Fruit fly (Drosophila melanogaster): ENCODE measurements around the gene CG6980.
A peak's percentile ranks its signal among the peaks of the same experiment; 100 is the strongest.

Gene CG6980

DNA sequence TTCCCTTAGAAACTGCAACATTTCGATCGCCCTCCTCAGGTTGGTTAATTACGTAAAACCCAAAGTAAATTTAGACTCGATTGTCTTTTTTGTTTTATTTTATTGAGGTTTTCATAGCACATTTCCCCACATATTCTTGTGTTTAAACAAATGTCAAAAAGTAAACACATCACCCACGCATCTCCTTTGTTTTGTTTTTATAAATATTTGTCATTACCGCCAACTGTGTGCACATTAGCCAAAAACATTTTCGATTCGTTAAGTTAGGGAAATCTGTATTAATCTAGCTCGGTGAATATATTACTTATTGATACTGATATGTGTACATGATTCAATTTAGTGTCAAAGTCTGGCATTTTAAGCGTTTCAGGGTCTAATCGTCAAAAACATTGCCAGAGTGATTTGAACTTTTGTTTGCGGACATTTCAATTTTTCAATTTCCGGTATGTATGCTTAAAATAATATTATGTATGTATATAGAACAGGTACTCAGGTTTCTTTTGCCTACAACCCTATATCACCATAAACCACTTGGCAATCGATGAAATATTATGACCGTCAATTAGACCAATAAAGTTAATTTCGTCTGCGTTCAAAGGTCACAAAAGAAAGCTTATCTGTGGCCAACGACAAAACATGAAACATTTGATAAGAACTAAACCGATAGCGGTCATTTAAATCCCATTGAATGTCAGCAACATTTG is 2.3 kb downstream of the CG6980 start (continued):
- peak in 1 of 3 experiments; percentile 2 for TF ChIP-seq lola (GFP tag; optimal IDR thresholded peaks at IDR 0.05)
- peak; percentile 30 for TF ChIP-seq trem (tag; optimal IDR thresholded peaks at IDR 0.05)
- no peak for TF ChIP-seq sima (GFP tag; optimal IDR thresholded peaks at IDR 0.05)
- no peak for TF ChIP-seq CG6272 (GFP tag; IDR thresholded peaks at IDR 0.05)
- peak; percentile 13 for TF ChIP-seq CG10979 (tag; optimal IDR thresholded peaks at IDR 0.05)
- TF ChIP-seq CG15514 (GFP tag; optimal IDR thresholded peaks at IDR 0.05) = peak; percentile 74
- peak; percentile 9 for TF ChIP-seq Six4 (GFP tag; optimal IDR thresholded peaks at IDR 0.05)
- no peak for TF ChIP-seq mld (GFP tag; IDR thresholded peaks at IDR 0.05; ENCODE audit: partially characterized antibody)
- TF ChIP-seq CG11093 (GFP tag; IDR thresholded peaks at IDR 0.05) = no peak
- TF ChIP-seq zfh2 (GFP tag; optimal IDR thresholded peaks at IDR 0.05) = no peak
- TF ChIP-seq CG11695 (GFP tag; IDR thresholded peaks at IDR 0.05) = 0 out of 3 replicates have a peak, but pooled peaks have one; percentile 11
- no peak for TF ChIP-seq Poxn (GFP tag; IDR thresholded peaks at IDR 0.05)
- TF ChIP-seq CG7745 (tag; optimal IDR thresholded peaks at IDR 0.05) = no peak
- TF ChIP-seq CG18619 (GFP tag; optimal IDR thresholded peaks at IDR 0.05) = peak; percentile 19
- no peak for TF ChIP-seq pita (GFP tag; optimal IDR thresholded peaks at IDR 0.05)
- no peak for TF ChIP-seq cas (GFP tag; IDR thresholded peaks at IDR 0.05)
- peak; percentile 9 for TF ChIP-seq CG9817 (tag; optimal IDR thresholded peaks at IDR 0.05)
- peak; percentile 74 for TF ChIP-seq CG3281 (GFP tag; optimal IDR thresholded peaks at IDR 0.05)
- TF ChIP-seq HmgD (GFP tag; optimal IDR thresholded peaks at IDR 0.05) = no peak
- peak; percentile 60 for TF ChIP-seq CG3407 (GFP tag; optimal IDR thresholded peaks at IDR 0.05)
- TF ChIP-seq CG6683 (GFP tag; optimal IDR thresholded peaks at IDR 0.05) = peak; percentile 43
- peak; percentile 94 for TF ChIP-seq sens (GFP tag)
- peak; percentile 54 for TF ChIP-seq CG13424 (tag; optimal IDR thresholded peaks at IDR 0.05)
- TF ChIP-seq HLH54F (GFP tag; optimal IDR thresholded peaks at IDR 0.05) = no peak
- peak; percentile 45 for TF ChIP-seq CG31365 (tag; optimal IDR thresholded peaks at IDR 0.05)
- TF ChIP-seq chinmo (GFP tag; IDR thresholded peaks at IDR 0.05; ENCODE audit: partially characterized antibody) = 0 out of 4 replicates have a peak, but pooled peaks have one; percentile 21
- TF ChIP-seq exex (tag; optimal IDR thresholded peaks at IDR 0.05) = peak; percentile 90
- TF ChIP-seq schlank (tag; optimal IDR thresholded peaks at IDR 0.05) = peak; percentile 43
- no peak for TF ChIP-seq E2f1 (GFP tag; IDR thresholded peaks at IDR 0.05)
- no peak for TF ChIP-seq twi (tag; optimal IDR thresholded peaks at IDR 0.05)
- TF ChIP-seq sr (GFP tag; IDR thresholded peaks at IDR 0.05) = peak; percentile 29; the same call in 1 of the 3 replicates
- TF ChIP-seq Hr78 (GFP tag; optimal IDR thresholded peaks at IDR 0.05) = peak in 1 of 2 experiments; percentile 33
- TF ChIP-seq CG17328 (GFP tag; IDR thresholded peaks at IDR 0.05) = no peak
- TF ChIP-seq CG8359 (GFP tag; optimal IDR thresholded peaks at IDR 0.05; ENCODE audit: borderline replicate concordance) = peak; percentile 54
- TF ChIP-seq CG9727 (GFP tag; optimal IDR thresholded peaks at IDR 0.05) = peak; percentile 47
- peak; percentile 19 for TF ChIP-seq CG2712 (tag; optimal IDR thresholded peaks at IDR 0.05)
- TF ChIP-seq Atf6 (GFP tag; IDR thresholded peaks at IDR 0.05) = peak; percentile 45; the same call in 1 of the 2 replicates
- TF ChIP-seq CG8924 (tag; optimal IDR thresholded peaks at IDR 0.05) = peak; percentile 16
- peak; percentile 44 for TF ChIP-seq CG10431 (GFP tag; optimal IDR thresholded peaks at IDR 0.05)
- no peak for TF ChIP-seq BEAF-32 (GFP tag; optimal IDR thresholded peaks at IDR 0.05)
- no peak for TF ChIP-seq fu2 (GFP tag; optimal IDR thresholded peaks at IDR 0.05)
- TF ChIP-seq CG6765 (GFP tag; optimal IDR thresholded peaks at IDR 0.05) = peak; percentile 69
- TF ChIP-seq ap (GFP tag; IDR thresholded peaks at IDR 0.05) = no peak
- TF ChIP-seq CG13296 (GFP tag; optimal IDR thresholded peaks at IDR 0.05) = peak; percentile 65
- 0 out of 3 replicates have a peak, but pooled peaks have one; percentile 7 for TF ChIP-seq row (GFP tag; IDR thresholded peaks at IDR 0.05)
- TF ChIP-seq CG18011 (GFP tag; optimal IDR thresholded peaks at IDR 0.05) = no peak
- TF ChIP-seq tup (GFP tag; optimal IDR thresholded peaks at IDR 0.05) = peak; percentile 40
- peak; percentile 25; the same call in 1 of the 2 replicates for TF ChIP-seq CG14014 (GFP tag; IDR thresholded peaks at IDR 0.05)

Data from whole organism, embryonic.